Fruit fly (Drosophila melanogaster) Kc167 (cell line): ENCODE data around the gene Uba5.

Experiments
- Myc ChIP-seq: fragments of >200 bp; optimal IDR thresholded peaks from 2 replicates; lab custom pipeline; 2017; ENCODE audit warnings: missing external identifiers
- h ChIP-seq: fragments of >200 bp; optimal IDR thresholded peaks from 3 replicates; lab custom pipeline; 2018; ENCODE audit warnings: missing external identifiers
- psq ChIP-seq: fragments of >200 bp; optimal IDR thresholded peaks from 2 replicates; lab custom pipeline; 2017; ENCODE audit warnings: missing external identifiers

dm6 chrX:11515550-11515949 lies 32.2 kb downstream of the Uba5 start:
- TF ChIP-seq Myc (lab: Kevin White, UChicago) (no peak), psq (no peak), h (lab: Kevin White, UChicago) (no peak)
